Fruit fly (Drosophila melanogaster) whole organism, embryonic: ENCODE data around the gene CG4465.
A peak's percentile ranks its signal among the peaks of the same experiment; 100 is the strongest.

Source experiments
- Atf6 ChIP-seq: fragments of 200-800 bp; sonication (Bioruptor generic); IDR thresholded peaks from 2 replicates; pipeline ENCODE4 v1.3.6; 2022; ENCODE audit warnings: missing biosample characterization, missing genetic modification characterization
- Bgb ChIP-seq: fragments of 200-800 bp; sonication (Bioruptor generic); IDR thresholded peaks from 2 replicates; pipeline ENCODE4 v1.3.6; 2022; ENCODE audit warnings: missing biosample characterization, missing genetic modification characterization; ENCODE audit not compliant: partially characterized antibody
- CG1024 ChIP-seq: fragments of 200-800 bp; sonication (Bioruptor generic); IDR thresholded peaks from 2 replicates; pipeline ENCODE4 v1.3.6; 2022; ENCODE audit warnings: missing biosample characterization, missing genetic modification characterization
- CG10321 ChIP-seq: fragments of 200-800 bp; sonication (Bioruptor generic); IDR thresholded peaks from 2 replicates; pipeline ENCODE4 v1.3.6; 2022; ENCODE audit warnings: missing biosample characterization, missing genetic modification characterization
- CG10654 ChIP-seq: fragments of 200-800 bp; sonication (Bioruptor generic); optimal IDR thresholded peaks from 2 replicates; lab custom pipeline; 2016; ENCODE audit warnings: missing biosample characterization, missing genetic modification characterization
- CG11504 ChIP-seq: fragments of 200-800 bp; sonication (Bioruptor generic); optimal IDR thresholded peaks from 3 replicates; lab custom pipeline; 2019; ENCODE audit warnings: missing biosample characterization, mild to moderate bottlenecking, missing genetic modification characterization, moderate library complexity
- CG16863 ChIP-seq: fragments of 200-800 bp; sonication (Bioruptor generic); optimal IDR thresholded peaks from 3 replicates; lab custom pipeline; 2016; ENCODE audit warnings: missing biosample characterization, missing genetic modification characterization
- CG17359 ChIP-seq: fragments of 200-800 bp; sonication (Bioruptor generic); optimal IDR thresholded peaks from 3 replicates; lab custom pipeline; 2018; ENCODE audit warnings: missing biosample characterization, mild to moderate bottlenecking, missing genetic modification characterization, moderate library complexity
- CG1792 ChIP-seq: fragments of 200-800 bp; sonication (Bioruptor generic); optimal IDR thresholded peaks from 2 replicates; lab custom pipeline; 2016; ENCODE audit warnings: missing biosample characterization, missing genetic modification characterization
- CG2116 ChIP-seq: fragments of 200-800 bp; sonication (Bioruptor generic); optimal IDR thresholded peaks from 3 replicates; lab custom pipeline; 2018; ENCODE audit warnings: missing biosample characterization, mild to moderate bottlenecking, missing genetic modification characterization
- CG30020 ChIP-seq: fragments of 200-800 bp; optimal IDR thresholded peaks from 2 replicates; lab custom pipeline; 2019; ENCODE audit warnings: missing biosample characterization, mild to moderate bottlenecking, missing genetic modification characterization, moderate library complexity
- CG31224 ChIP-seq: fragments of 200-800 bp; sonication (Bioruptor generic); IDR thresholded peaks from 2 replicates; pipeline ENCODE4 v1.3.6; 2022; ENCODE audit warnings: missing biosample characterization, missing genetic modification characterization
- CG34422 ChIP-seq: fragments of 200-800 bp; sonication (Bioruptor generic); IDR thresholded peaks from 3 replicates; pipeline ENCODE4 v1.3.6; 2022; ENCODE audit warnings: missing biosample characterization, missing genetic modification characterization
- CG42726 ChIP-seq: fragments of 200-800 bp; sonication (Bioruptor generic); IDR thresholded peaks from 2 replicates; pipeline ENCODE4 v1.3.6; 2022; ENCODE audit warnings: missing biosample characterization, missing genetic modification characterization; ENCODE audit not compliant: partially characterized antibody
- CG4328 ChIP-seq: fragments of 200-800 bp; sonication (Bioruptor generic); optimal IDR thresholded peaks from 3 replicates; lab custom pipeline; 2017; ENCODE audit warnings: missing biosample characterization, missing genetic modification reagents, missing genetic modification characterization
- CG6254 ChIP-seq: fragments of 200-800 bp; sonication (Bioruptor generic); optimal IDR thresholded peaks from 3 replicates; lab custom pipeline; 2017; ENCODE audit warnings: mild to moderate bottlenecking, missing biosample characterization, missing genetic modification reagents, missing genetic modification characterization
- CG6854 ChIP-seq: fragments of 200-800 bp; sonication (Bioruptor generic); optimal IDR thresholded peaks from 3 replicates; lab custom pipeline; 2017; ENCODE audit warnings: missing biosample characterization, mild to moderate bottlenecking, missing genetic modification characterization
- CG8359 ChIP-seq: fragments of 200-800 bp; sonication (Bioruptor generic); optimal IDR thresholded peaks from 2 replicates; lab custom pipeline; 2017; ENCODE audit warnings: missing biosample characterization, mild to moderate bottlenecking, missing genetic modification characterization, borderline replicate concordance
- CG9817 ChIP-seq: fragments of 200-800 bp; sonication (Bioruptor generic); optimal IDR thresholded peaks from 2 replicates; lab custom pipeline; 2018; ENCODE audit warnings: missing biosample characterization, mild to moderate bottlenecking, missing genetic modification characterization, moderate library complexity
- CoRest ChIP-seq: fragments of 200-800 bp; sonication (Bioruptor generic); optimal IDR thresholded peaks from 3 replicates; lab custom pipeline; 2018; ENCODE audit warnings: missing biosample characterization, mild to moderate bottlenecking, missing genetic modification characterization, moderate library complexity
- Dll ChIP-seq: fragments of 200-800 bp; sonication (Bioruptor generic); IDR thresholded peaks from 4 replicates; pipeline ENCODE4 v1.3.6; 2022; ENCODE audit warnings: missing biosample characterization, missing genetic modification characterization; ENCODE audit not compliant: partially characterized antibody
- Drgx ChIP-seq: fragments of 200-800 bp; sonication (Bioruptor generic); IDR thresholded peaks from 2 replicates; pipeline ENCODE4 v1.3.6; 2022; ENCODE audit warnings: missing biosample characterization, missing genetic modification characterization
- ERR ChIP-seq: fragments of 200-800 bp; sonication (Bioruptor generic); optimal IDR thresholded peaks from 2 replicates; lab custom pipeline; 2016; ENCODE audit warnings: missing biosample characterization, missing genetic modification characterization
- Ets97D ChIP-seq: fragments of 200-800 bp; sonication (Bioruptor generic); optimal IDR thresholded peaks from 3 replicates; lab custom pipeline; 2016; ENCODE audit warnings: missing biosample characterization, missing genetic modification characterization
- Gug ChIP-seq: fragments of 200-800 bp; sonication (Bioruptor generic); IDR thresholded peaks from 4 replicates; pipeline ENCODE4 v1.3.6; 2022; ENCODE audit warnings: missing biosample characterization, missing genetic modification characterization
- HLH4C ChIP-seq: fragments of 200-800 bp; sonication (Bioruptor generic); IDR thresholded peaks from 3 replicates; pipeline ENCODE4 v1.3.6; 2022; ENCODE audit warnings: missing biosample characterization, missing genetic modification characterization; ENCODE audit not compliant: partially characterized antibody
- HLHmδ ChIP-seq: fragments of 200-800 bp; sonication (Bioruptor generic); optimal IDR thresholded peaks from 2 replicates; lab custom pipeline; 2018; ENCODE audit warnings: missing biosample characterization, mild to moderate bottlenecking, missing genetic modification characterization, moderate library complexity
- Hr78 ChIP-seq, 2 experiments: fragments of 200-800 bp in 1 of 2; fragments of >200 bp in 1 of 2; sonication (Bioruptor generic) in 1 of 2; optimal IDR thresholded peaks; 2 replicates each; lab custom pipeline; 2017 to 2019; ENCODE audit warnings: missing biosample characterization in 2 of 2, missing genetic modification characterization in 2 of 2, mild to moderate bottlenecking in 1 of 2, moderate library complexity in 1 of 2
- Kr ChIP-seq: fragments of 200-800 bp; sonication (Bioruptor generic); optimal IDR thresholded peaks from 2 replicates; lab custom pipeline; 2017; ENCODE audit warnings: missing biosample characterization, mild to moderate bottlenecking, missing genetic modification characterization
- Lpt ChIP-seq: fragments of >200 bp; optimal IDR thresholded peaks from 2 replicates; lab custom pipeline; 2018; ENCODE audit warnings: missing biosample characterization, missing genetic modification characterization
- MESR4 ChIP-seq: fragments of 200-800 bp; sonication (Bioruptor generic); optimal IDR thresholded peaks from 2 replicates; lab custom pipeline; 2018; ENCODE audit warnings: missing biosample characterization, mild to moderate bottlenecking, missing genetic modification characterization, moderate library complexity
- Meics ChIP-seq: fragments of 200-800 bp; sonication (Bioruptor generic); optimal IDR thresholded peaks from 2 replicates; lab custom pipeline; 2017; ENCODE audit warnings: missing biosample characterization, mild to moderate bottlenecking, missing genetic modification characterization
- Ptx1 ChIP-seq: fragments of 200-800 bp; sonication (Bioruptor generic); IDR thresholded peaks from 2 replicates; pipeline ENCODE4 v1.3.6; 2022; ENCODE audit warnings: missing biosample characterization, missing genetic modification characterization
- Rx ChIP-seq: fragments of 200-800 bp; sonication (Bioruptor generic); IDR thresholded peaks from 2 replicates; pipeline ENCODE4 v1.3.6; 2022; ENCODE audit warnings: missing biosample characterization, missing genetic modification characterization
- aop ChIP-seq: fragments of 200-800 bp; sonication (Bioruptor generic); IDR thresholded peaks from 2 replicates; pipeline ENCODE4 v1.3.6; 2022; ENCODE audit warnings: missing biosample characterization, missing genetic modification characterization
- bcd ChIP-seq: fragments of 200-800 bp; sonication (Bioruptor generic); optimal IDR thresholded peaks from 2 replicates; lab custom pipeline; 2017; ENCODE audit warnings: missing biosample characterization, mild to moderate bottlenecking, missing genetic modification characterization
- caup ChIP-seq: fragments of 200-800 bp; sonication (Bioruptor generic); optimal IDR thresholded peaks from 3 replicates; lab custom pipeline; 2017; ENCODE audit warnings: missing biosample characterization, mild to moderate bottlenecking, missing genetic modification characterization, moderate library complexity; ENCODE audit not compliant: severe bottlenecking
- ewg ChIP-seq: fragments of 200-800 bp; sonication (Bioruptor generic); optimal IDR thresholded peaks from 3 replicates; lab custom pipeline; 2017; ENCODE audit warnings: mild to moderate bottlenecking, missing biosample characterization, missing genetic modification reagents, missing genetic modification characterization
- grau ChIP-seq: fragments of 200-800 bp; optimal IDR thresholded peaks from 3 replicates; lab custom pipeline; 2019; ENCODE audit warnings: missing biosample characterization, mild to moderate bottlenecking, missing genetic modification characterization, moderate library complexity
- gro ChIP-seq: fragments of 200-800 bp; sonication (Bioruptor generic); optimal IDR thresholded peaks from 2 replicates; lab custom pipeline; 2016; ENCODE audit warnings: missing biosample characterization, missing genetic modification characterization
- hkb ChIP-seq, 2 experiments: fragments of 200-800 bp in 1 of 2; fragments of >200 bp in 1 of 2; sonication (Bioruptor generic) in 1 of 2; IDR thresholded peaks in 1 of 2; optimal IDR thresholded peaks in 1 of 2; 2 replicates each; pipeline versions ENCODE4 v1.3.6 to Lab custom; 2017 to 2022; ENCODE audit warnings: missing biosample characterization in 1 of 2, missing genetic modification characterization in 1 of 2
- lbe ChIP-seq: fragments of 200-800 bp; sonication (Bioruptor generic); optimal IDR thresholded peaks from 2 replicates; lab custom pipeline; 2016; ENCODE audit warnings: missing biosample characterization, mild to moderate bottlenecking, missing genetic modification characterization
- lmd ChIP-seq: fragments of 200-800 bp; sonication (Bioruptor generic); IDR thresholded peaks from 2 replicates; pipeline ENCODE4 v1.3.6; 2022; ENCODE audit warnings: missing biosample characterization, missing genetic modification characterization
- lov ChIP-seq, 2 experiments: fragments of 200-800 bp in 1 of 2; fragments of >200 bp in 1 of 2; sonication (Bioruptor generic) in 1 of 2; IDR thresholded peaks in 1 of 2; optimal IDR thresholded peaks in 1 of 2; 2 replicates in 1 of 2; 3 replicates in 1 of 2; pipeline versions ENCODE4 v1.3.6 to Lab custom; 2017 to 2022; ENCODE audit warnings: missing biosample characterization in 1 of 2, missing genetic modification characterization in 1 of 2
- sim ChIP-seq: fragments of 200-800 bp; sonication (Bioruptor generic); IDR thresholded peaks from 2 replicates; pipeline ENCODE4 v1.3.6; 2022; ENCODE audit warnings: missing biosample characterization, missing genetic modification characterization
- unpg ChIP-seq: fragments of 200-800 bp; sonication (Bioruptor generic); optimal IDR thresholded peaks from 3 replicates; lab custom pipeline; 2018; ENCODE audit warnings: missing biosample characterization, mild to moderate bottlenecking, missing genetic modification characterization, moderate library complexity

CG4465 gene

DNA sequence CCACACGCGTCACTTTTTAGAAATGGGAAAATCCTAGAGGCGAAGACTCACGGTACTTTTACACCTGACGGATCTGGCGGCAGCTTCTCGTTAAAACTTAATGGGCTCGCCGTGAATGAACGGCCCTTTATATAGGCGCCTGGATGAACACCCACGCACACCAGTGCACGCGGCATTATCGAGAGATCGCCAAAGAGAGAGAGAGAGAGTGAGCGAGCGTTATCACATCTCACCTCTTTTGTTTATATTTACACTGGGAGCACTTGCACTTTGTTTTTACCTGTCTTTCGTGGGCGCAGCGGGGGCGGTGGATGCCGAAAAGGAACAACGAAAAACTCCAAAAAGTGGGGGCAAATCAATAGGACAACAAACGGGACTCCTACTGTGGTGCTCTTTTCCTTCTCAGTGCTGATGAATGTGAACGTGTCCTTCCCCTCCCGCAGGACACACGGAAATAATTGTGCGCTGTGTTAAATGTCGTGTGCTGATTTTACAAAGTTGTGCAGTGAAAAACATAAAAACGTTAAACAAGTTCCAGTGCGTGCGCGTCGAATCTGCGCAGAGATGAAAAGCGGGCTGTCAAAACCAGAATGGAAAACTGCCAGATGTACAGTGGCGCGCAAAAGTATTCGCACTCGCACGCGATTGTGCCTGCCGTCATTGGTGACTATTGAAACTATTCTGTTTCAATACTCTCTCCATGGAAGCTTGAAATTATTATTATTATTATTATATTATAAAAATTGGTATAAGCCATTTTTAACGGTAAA, 42.3 kb downstream of the CG4465 start, which contains the start of gene Mrp5 (continued):
- TF ChIP-seq Bgb (GFP tag; lab: Robert Waterston, UW) (0 out of 2 replicates have a peak, but pooled peaks have one; percentile 36), CG42726 (GFP tag; lab: Robert Waterston, UW) (0 out of 2 replicates have a peak, but pooled peaks have one; percentile 7), lmd (GFP tag; lab: Robert Waterston, UW) (peak; percentile 65), Kr (peak; percentile 68), CG1792 (no peak), Ptx1 (GFP tag; lab: Robert Waterston, UW) (peak; percentile 52), caup (GFP tag; lab: Kevin White, UChicago) (peak; percentile 13), bcd (GFP tag; lab: Kevin White, UChicago) (peak; percentile 15), CG4328 (GFP tag; lab: Kevin White, UChicago) (peak; percentile 12), unpg (GFP tag; lab: Kevin White, UChicago) (peak; percentile 39), CG9817 (tag; lab: Kevin White, UChicago) (peak; percentile 36), Gug (peak; percentile 75; the same call in 3 of the 4 replicates), MESR4 (peak; percentile 39), Hr78 (GFP tag; optimal IDR thresholded peaks at IDR 0.05; lab: Kevin White, UChicago) (no peak), Rx (GFP tag; lab: Robert Waterston, UW) (peak; percentile 53), HLH4C (GFP tag; lab: Robert Waterston, UW) (0 out of 3 replicates have a peak, but pooled peaks have one; percentile 46), gro (peak; percentile 24), Lpt (GFP tag; lab: Kevin White, UChicago) (no peak), CG2116 (GFP tag; lab: Kevin White, UChicago) (no peak), Atf6 (GFP tag; lab: Robert Waterston, UW) (peak; percentile 15; the same call in 1 of the 2 replicates), CG31224 (GFP tag; lab: Robert Waterston, UW) (peak; percentile 47), CG10654 (GFP tag; lab: Kevin White, UChicago) (peak; percentile 14), CG30020 (tag; lab: Kevin White, UChicago) (no peak), CG1024 (GFP tag; lab: Robert Waterston, UW) (peak; percentile 63; the same call in 1 of the 2 replicates), Meics (GFP tag; lab: Kevin White, UChicago) (peak; percentile 59), sim (0 out of 2 replicates have a peak, but pooled peaks have one; percentile 49), CG16863 (GFP tag; lab: Kevin White, UChicago) (no peak), CG8359 (GFP tag; lab: Kevin White, UChicago) (peak; percentile 7), CG34422 (peak; percentile 57; the same call in 2 of the 3 replicates), CG10321 (GFP tag; lab: Robert Waterston, UW) (0 out of 2 replicates have a peak, but pooled peaks have one; percentile 33), lov (optimal IDR thresholded peaks at IDR 0.05; lab: Kevin White, UChicago) (no peak), lov (GFP tag; IDR thresholded peaks at IDR 0.05; lab: Robert Waterston, UW) (peak; percentile 22; the same call in 1 of the 3 replicates), CoRest (tag; lab: Kevin White, UChicago) (peak; percentile 22), Dll (GFP tag; lab: Robert Waterston, UW) (0 out of 4 replicates have a peak, but pooled peaks have one; percentile 18), CG11504 (tag; lab: Kevin White, UChicago) (no peak), Drgx (peak; percentile 55), CG6254 (GFP tag; lab: Kevin White, UChicago) (peak; percentile 50), lbe (GFP tag; lab: Kevin White, UChicago) (no peak), grau (peak; percentile 40), hkb (optimal IDR thresholded peaks at IDR 0.05; lab: Kevin White, UChicago) (no peak), hkb (GFP tag; IDR thresholded peaks at IDR 0.05; lab: Robert Waterston, UW) (peak; percentile 73), ERR (no peak), aop (GFP tag; lab: Robert Waterston, UW) (peak; percentile 49; the same call in 1 of the 2 replicates), Ets97D (GFP tag; lab: Kevin White, UChicago) (peak; percentile 4), HLHmδ (GFP tag; lab: Kevin White, UChicago) (peak; percentile 77), ewg (GFP tag; lab: Kevin White, UChicago) (peak; percentile 95), CG17359 (peak; percentile 48), CG6854 (GFP tag; lab: Kevin White, UChicago) (peak; percentile 12)
